Worm (Caenorhabditis elegans) whole organism, L3 larva: ENCODE measurements around the gene hda-2.

Experiments used
- lin-15B ChIP-seq: fragments of 150-350 bp; optimal IDR thresholded peaks from 2 replicates; lab custom pipeline; 2014; ENCODE audit warnings: missing biosample characterization, missing genetic modification characterization
- nhr-237 ChIP-seq: fragments of 150-350 bp; optimal IDR thresholded peaks from 2 replicates; lab custom pipeline; 2014; ENCODE audit warnings: missing biosample characterization, missing genetic modification characterization
- nhr-25 ChIP-seq: sonication (generic microtip); optimal IDR thresholded peaks from 2 replicates; lab custom pipeline; 2017; ENCODE audit warnings: missing biosample characterization, missing genetic modification characterization
- tbx-2 ChIP-seq: sonication (generic microtip); optimal IDR thresholded peaks from 2 replicates; lab custom pipeline; 2016; ENCODE audit warnings: mild to moderate bottlenecking, missing genetic modification characterization, missing compliant biosample characterization
- zag-1 ChIP-seq: fragments of 150-350 bp; optimal IDR thresholded peaks from 2 replicates; lab custom pipeline; 2014; ENCODE audit warnings: missing biosample characterization, missing genetic modification characterization
- ztf-11 ChIP-seq: fragments of 150-350 bp; optimal IDR thresholded peaks from 2 replicates; lab custom pipeline; 2014; ENCODE audit warnings: missing biosample characterization, missing genetic modification characterization

DNA sequence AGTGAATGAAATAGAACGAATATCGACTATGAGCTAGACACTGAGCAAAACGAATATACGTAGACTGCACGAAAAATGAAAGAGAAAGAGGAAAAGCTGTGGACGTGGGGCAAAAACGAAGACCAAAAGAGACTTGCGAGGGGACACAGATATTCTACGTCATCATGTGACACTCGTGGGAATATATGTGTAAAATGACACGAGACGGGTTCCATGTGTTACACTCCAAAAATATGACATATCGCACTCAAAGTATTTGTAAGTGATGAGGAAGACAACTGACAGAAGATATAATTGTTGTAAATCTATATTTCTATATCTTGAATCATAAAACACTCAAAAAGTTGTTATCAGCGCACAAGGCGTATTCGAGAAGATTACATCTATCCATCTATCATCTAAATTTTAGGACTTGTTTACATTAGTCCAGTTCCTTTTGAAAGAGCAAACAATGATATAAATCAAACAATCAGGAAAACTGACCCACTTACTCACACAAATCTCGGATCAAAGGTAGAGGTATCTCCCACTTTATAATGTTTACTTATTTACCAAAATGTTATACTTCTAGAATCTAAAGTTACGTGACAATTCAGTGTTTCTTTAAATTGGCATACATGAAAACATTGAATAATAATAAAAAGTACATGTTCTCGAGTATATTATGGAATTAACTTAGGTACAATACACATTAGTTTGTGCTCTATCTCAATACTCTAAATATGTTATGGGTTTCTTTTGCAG lies 49.6 kb upstream of the hda-2 start:
- TF ChIP-seq nhr-25 (tag; lab: Kevin White, UChicago) = peak; percentile 35
- no peak for TF ChIP-seq zag-1 (tag; lab: Kevin White, UChicago)
- no peak for TF ChIP-seq nhr-237 (tag; lab: Kevin White, UChicago)
- peak; percentile 20 for TF ChIP-seq lin-15B
- TF ChIP-seq ztf-11 (tag; lab: Kevin White, UChicago) = no peak
- TF ChIP-seq tbx-2 (tag; lab: Kevin White, UChicago) = peak; percentile 1
